Worm (Caenorhabditis elegans) whole organism, L2 larva: ENCODE data around the gene ace-3.

Source experiments
- ama-1 ChIP-seq: fragments of 150-350 bp; optimal IDR thresholded peaks from 2 replicates; lab custom pipeline; 2018; ENCODE audit warnings: inconsistent platforms
- mdl-1 ChIP-seq, 2 experiments: fragments of 150-350 bp in 1 of 2; sonication (generic microtip) in 1 of 2; optimal IDR thresholded peaks; 2 replicates each; lab custom pipeline; 2017; ENCODE audit warnings: missing biosample characterization in 2 of 2, missing genetic modification characterization in 2 of 2
- nhr-6 ChIP-seq: fragments of 150-350 bp; optimal IDR thresholded peaks from 2 replicates; lab custom pipeline; 2014; ENCODE audit warnings: missing biosample characterization, missing genetic modification characterization
- zag-1 ChIP-seq: fragments of 150-350 bp; optimal IDR thresholded peaks from 2 replicates; lab custom pipeline; 2014; ENCODE audit warnings: missing biosample characterization, missing genetic modification characterization
- ztf-11 ChIP-seq: sonication (generic microtip); optimal IDR thresholded peaks from 2 replicates; lab custom pipeline; 2017; ENCODE audit warnings: missing biosample characterization, missing genetic modification characterization

DNA sequence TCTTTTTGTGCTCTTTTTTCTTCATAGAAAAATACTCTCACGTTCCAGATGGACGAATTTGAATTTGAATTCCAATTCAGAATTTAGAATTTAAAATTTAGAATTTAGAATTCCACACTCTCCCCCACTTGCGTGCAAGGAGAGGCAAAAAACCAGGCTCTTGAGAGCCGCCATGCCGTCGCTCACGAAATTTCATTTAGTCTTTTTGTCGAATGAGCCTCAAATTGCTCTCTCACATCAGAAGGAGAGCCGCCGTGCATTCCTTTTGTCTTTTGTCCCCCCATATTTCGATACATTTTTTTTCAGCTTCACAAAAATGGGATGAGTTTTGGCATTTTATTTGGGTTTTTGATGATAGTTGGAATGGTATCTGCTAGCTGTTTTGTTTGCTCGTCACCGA, 5.7 kb downstream of the ace-3 start, which contains the start of gene hot-7:
- TF ChIP-seq ztf-11 (tag; lab: Kevin White, UChicago) (no peak), mdl-1 (tag; optimal IDR thresholded peaks at IDR 0.05; lab: Kevin White, UChicago) (no peak), nhr-6 (tag; lab: Kevin White, UChicago) (no peak), zag-1 (tag; lab: Kevin White, UChicago) (no peak), ama-1 (lab: Kevin White, UChicago) (no peak)
